Worm (Caenorhabditis elegans) whole organism, early embryonic: Measurements from ENCODE around the gene srh-88.

ENCODE experiments used
- aly-1 ChIP-seq: sonication (generic microtip); optimal IDR thresholded peaks from 2 replicates; lab custom pipeline; 2016; ENCODE audit warnings: missing genetic modification characterization, missing compliant biosample characterization
- ama-1 ChIP-seq: fragments of 150-350 bp; optimal IDR thresholded peaks from 2 replicates; lab custom pipeline; 2014
- ceh-36 ChIP-seq: sonication (generic microtip); optimal IDR thresholded peaks from 2 replicates; lab custom pipeline; 2016; ENCODE audit warnings: missing genetic modification characterization, inconsistent platforms, missing compliant biosample characterization
- flt-1 ChIP-seq: fragments of 200-800 bp; sonication (Bioruptor generic); IDR thresholded peaks from 2 replicates; pipeline ENCODE4 v1.3.6; 2022; ENCODE audit warnings: missing genetic modification characterization, missing compliant biosample characterization
- pes-1 ChIP-seq: fragments of 200-800 bp; sonication (Bioruptor generic); IDR thresholded peaks from 2 replicates; pipeline ENCODE4 v1.3.6; 2022; ENCODE audit warnings: missing genetic modification reagents, missing genetic modification characterization, missing compliant biosample characterization
- tbx-37 ChIP-seq: fragments of 200-800 bp; sonication (Bioruptor generic); conservative IDR thresholded peaks from 2 replicates; pipeline ENCODE4 v1.3.6; 2022; ENCODE audit warnings: missing genetic modification reagents, missing genetic modification characterization, missing compliant biosample characterization

ce11 chrV:2929753-2930152 is 34.9 kb downstream of the srh-88 start, which contains the start of gene C31B8.16:
- TF ChIP-seq ama-1 (lab: Kevin White, UChicago) (no peak), flt-1 (no peak), tbx-37 (no peak), pes-1 (GFP tag; lab: Robert Waterston, UW) (no peak), ceh-36 (tag; lab: Kevin White, UChicago) (no peak), aly-1 (no peak)
